Worm (Caenorhabditis elegans): ENCODE measurements around the gene R07E5.19.

R07E5.19 gene

DNA sequence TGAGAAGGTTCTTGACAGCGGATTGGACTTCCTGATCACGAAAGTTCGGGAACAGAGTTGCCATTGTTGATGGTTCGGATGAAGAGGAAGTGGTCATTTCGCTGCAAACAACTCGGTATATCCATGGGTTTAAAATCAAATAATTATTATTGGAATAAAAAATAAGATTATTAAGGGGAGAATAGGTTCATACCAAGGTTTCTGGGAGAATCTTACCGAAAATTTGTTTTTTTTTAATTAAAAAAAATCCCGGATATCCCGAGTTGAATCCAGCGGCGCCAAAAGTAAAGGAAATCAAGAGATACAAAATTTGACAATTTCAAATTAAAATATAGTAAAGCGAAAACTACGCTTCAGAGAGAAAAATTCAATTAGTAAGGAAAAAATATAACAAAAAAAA, at the start of gene R07E5.19, which contains the start of gene pdcd-2:
Gene R07E5.19 (minus strand): TSS at position 101 of the 400 bp plus-strand sequence.
Gene pdcd-2 (minus strand): TSS at position 102 of the 400 bp plus-strand sequence.
- no peak for TF ChIP-seq dao-5 (tag; optimal IDR thresholded peaks at IDR 0.05)
- no peak for TF ChIP-seq W03F9.2 (tag; optimal IDR thresholded peaks at IDR 0.05)
- no peak for TF ChIP-seq him-1 (tag; optimal IDR thresholded peaks at IDR 0.05)

- TF ChIP-seq him-1 (tag; optimal IDR thresholded peaks at IDR 0.05) (no peak), W03F9.2 (tag; optimal IDR thresholded peaks at IDR 0.05) (no peak), dao-5 (tag; optimal IDR thresholded peaks at IDR 0.05) (no peak)
Observed at ce11 chrIII:4467277-4467676, 49.4 kb upstream of the R07E5.19 start, which contains the start of gene ndg-4. Gene ndg-4, minus strand, starts transcription at chrIII:4467377.

DNA sequence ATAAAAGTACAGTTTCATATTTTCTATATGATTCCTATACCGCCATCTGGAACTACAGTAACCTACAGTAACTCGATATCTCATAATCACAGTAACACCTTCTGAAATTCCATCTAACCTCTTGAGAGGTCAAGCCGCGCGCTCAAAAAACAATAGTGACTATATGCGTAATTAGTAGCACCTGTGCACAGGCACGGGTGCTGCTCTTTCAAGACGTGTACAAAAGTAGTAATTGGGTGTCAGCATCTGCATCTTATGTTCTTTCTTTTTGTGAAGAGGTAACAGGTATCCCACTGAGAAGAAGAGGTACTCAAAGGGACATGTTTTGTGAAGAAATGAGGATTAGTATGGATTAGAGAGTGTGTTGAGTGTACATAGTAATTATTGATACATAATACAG, 43.5 kb upstream of the R07E5.19 start:
- TF ChIP-seq W03F9.2 (tag; optimal IDR thresholded peaks at IDR 0.05) (no peak), him-1 (tag; optimal IDR thresholded peaks at IDR 0.05) (no peak), dao-5 (tag; optimal IDR thresholded peaks at IDR 0.05) (no peak)

DNA sequence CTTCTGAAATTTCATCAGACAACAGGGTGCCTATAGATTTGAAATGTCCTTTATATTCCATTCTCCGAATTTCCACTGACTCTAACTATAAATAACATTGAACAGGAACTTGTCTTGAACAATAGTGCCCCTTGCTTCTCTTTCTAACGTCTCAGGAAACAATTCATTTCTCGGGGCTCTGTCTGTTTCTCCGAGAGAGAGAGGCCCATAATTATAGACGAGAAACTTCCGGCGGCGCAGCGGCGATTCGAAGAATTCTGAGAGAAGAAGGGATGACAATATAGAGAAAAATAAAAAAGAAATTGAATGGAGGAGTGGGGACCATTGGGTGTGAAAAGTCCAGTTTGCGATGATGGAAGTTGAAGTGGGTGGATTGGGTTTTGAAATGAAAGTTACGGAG, 42.4 kb upstream of the R07E5.19 start:
- TF ChIP-seq W03F9.2 (tag; optimal IDR thresholded peaks at IDR 0.05) (no peak), him-1 (tag; optimal IDR thresholded peaks at IDR 0.05) (no peak), dao-5 (tag; optimal IDR thresholded peaks at IDR 0.05) (no peak)

- TF ChIP-seq him-1 (tag; optimal IDR thresholded peaks at IDR 0.05) (no peak), dao-5 (tag; optimal IDR thresholded peaks at IDR 0.05) (no peak), W03F9.2 (tag; optimal IDR thresholded peaks at IDR 0.05) (no peak)
Observed at ce11 chrIII:4456579-4456978, 38.7 kb upstream of the R07E5.19 start.

DNA sequence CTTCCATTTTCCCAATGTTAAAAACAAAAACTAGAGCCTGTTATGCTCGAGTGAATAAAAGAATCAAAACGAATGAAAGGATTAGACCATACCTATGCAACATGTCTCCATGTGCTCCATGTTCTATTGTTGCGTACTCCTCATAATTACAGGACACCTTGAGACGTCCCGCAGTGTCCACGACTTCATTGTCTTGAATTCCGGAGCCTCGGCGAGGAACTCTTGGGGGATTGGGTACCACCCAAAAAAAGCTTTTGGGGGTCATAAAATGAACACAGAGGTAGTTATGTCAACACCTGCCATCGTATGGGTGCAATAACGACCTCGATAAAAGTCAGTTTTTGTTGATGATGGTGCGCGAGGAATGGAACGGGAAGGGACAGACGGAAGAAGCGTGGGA, 37.1 kb upstream of the R07E5.19 start:
- no peak for TF ChIP-seq dao-5 (tag; optimal IDR thresholded peaks at IDR 0.05)
- no peak for TF ChIP-seq W03F9.2 (tag; optimal IDR thresholded peaks at IDR 0.05)
- TF ChIP-seq him-1 (tag; optimal IDR thresholded peaks at IDR 0.05), result no peak

DNA sequence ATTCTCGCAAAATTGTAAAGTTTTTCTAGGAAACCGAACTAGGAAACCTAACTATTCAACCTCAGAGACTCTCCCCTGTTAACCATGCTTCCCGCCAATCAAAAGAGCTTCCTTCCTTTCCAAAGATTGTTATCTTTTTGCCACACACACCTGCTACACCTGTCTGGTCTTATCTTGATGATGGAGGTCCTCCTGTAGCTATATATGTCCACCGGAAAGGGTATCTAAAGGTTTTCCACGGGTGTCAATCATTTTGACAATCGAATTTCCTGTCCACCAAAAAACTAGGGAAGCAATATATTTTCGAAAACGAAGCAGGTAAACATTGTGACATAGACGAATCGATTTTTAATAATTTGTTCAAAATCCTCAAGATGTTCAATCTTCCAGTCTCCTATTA, 35.9 kb upstream of the R07E5.19 start:
- TF ChIP-seq dao-5 (tag; optimal IDR thresholded peaks at IDR 0.05) (no peak), W03F9.2 (tag; optimal IDR thresholded peaks at IDR 0.05) (no peak), him-1 (tag; optimal IDR thresholded peaks at IDR 0.05) (no peak)

DNA sequence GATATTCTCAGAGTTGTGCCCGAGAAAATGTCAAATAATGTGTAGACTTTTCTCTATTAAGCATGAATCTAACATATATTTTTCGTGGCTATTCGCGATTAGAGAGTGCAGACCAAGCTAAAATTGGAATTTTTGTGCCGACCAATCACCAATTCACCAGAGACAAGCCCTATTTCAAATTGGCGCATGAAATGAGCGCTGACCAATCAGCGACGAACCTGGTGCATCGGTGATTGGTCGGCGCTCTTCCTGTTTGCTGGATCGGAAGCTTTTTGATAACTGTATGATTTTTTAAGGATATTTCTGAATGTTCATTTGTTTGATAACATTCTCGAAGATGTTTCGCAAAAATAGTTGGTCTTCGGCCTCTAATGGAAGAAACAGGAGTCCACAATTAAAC, 35.4 kb upstream of the R07E5.19 start:
- TF ChIP-seq dao-5 (tag; optimal IDR thresholded peaks at IDR 0.05) (no peak), W03F9.2 (tag; optimal IDR thresholded peaks at IDR 0.05) (no peak), him-1 (tag; optimal IDR thresholded peaks at IDR 0.05) (no peak)

DNA sequence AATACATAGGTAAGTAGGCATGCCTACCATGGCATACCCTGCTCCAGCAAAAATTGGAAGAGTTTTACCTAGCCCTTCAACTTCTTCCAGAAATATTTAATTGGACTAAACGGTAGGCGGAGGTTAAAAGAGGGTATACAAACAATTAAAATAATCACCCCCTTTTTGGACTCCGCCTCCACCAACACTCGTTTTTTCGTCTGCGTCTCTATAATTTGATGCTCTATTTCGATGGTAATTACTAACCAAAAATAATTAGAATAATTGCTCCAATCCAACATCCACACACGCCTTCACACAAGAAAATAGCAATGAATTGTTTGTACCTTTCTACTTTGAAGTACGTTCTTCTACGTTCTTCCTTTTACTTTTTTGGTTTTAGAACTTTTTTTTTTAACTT, 34.9 kb upstream of the R07E5.19 start:
- TF ChIP-seq him-1 (tag; optimal IDR thresholded peaks at IDR 0.05) (no peak), dao-5 (tag; optimal IDR thresholded peaks at IDR 0.05) (no peak), W03F9.2 (tag; optimal IDR thresholded peaks at IDR 0.05) (no peak)

- no peak for TF ChIP-seq him-1 (tag; optimal IDR thresholded peaks at IDR 0.05)
- no peak for TF ChIP-seq dao-5 (tag; optimal IDR thresholded peaks at IDR 0.05)
- TF ChIP-seq W03F9.2 (tag; optimal IDR thresholded peaks at IDR 0.05), result no peak
Observed at ce11 chrIII:4450773-4451423, 33.0 kb upstream of the R07E5.19 start.

- TF ChIP-seq dao-5 (tag; optimal IDR thresholded peaks at IDR 0.05) (no peak), him-1 (tag; optimal IDR thresholded peaks at IDR 0.05) (no peak), W03F9.2 (tag; optimal IDR thresholded peaks at IDR 0.05) (no peak)
Observed at ce11 chrIII:4449893-4450579, 32.2 kb upstream of the R07E5.19 start, which contains the start of gene ceh-43. Gene ceh-43, minus strand, starts transcription at chrIII:4449943.

ce11 chrIII:4449357-4449756, 31.5 kb upstream of the R07E5.19 start:
- peak; percentile 34 for TF ChIP-seq dao-5 (tag; optimal IDR thresholded peaks at IDR 0.05)
- TF ChIP-seq him-1 (tag; optimal IDR thresholded peaks at IDR 0.05), result no peak
- TF ChIP-seq W03F9.2 (tag; optimal IDR thresholded peaks at IDR 0.05), result peak; percentile 15

- no peak for TF ChIP-seq W03F9.2 (tag; optimal IDR thresholded peaks at IDR 0.05)
- no peak for TF ChIP-seq dao-5 (tag; optimal IDR thresholded peaks at IDR 0.05)
- no peak for TF ChIP-seq him-1 (tag; optimal IDR thresholded peaks at IDR 0.05)
Observed at ce11 chrIII:4448029-4448428, 30.2 kb upstream of the R07E5.19 start.

DNA sequence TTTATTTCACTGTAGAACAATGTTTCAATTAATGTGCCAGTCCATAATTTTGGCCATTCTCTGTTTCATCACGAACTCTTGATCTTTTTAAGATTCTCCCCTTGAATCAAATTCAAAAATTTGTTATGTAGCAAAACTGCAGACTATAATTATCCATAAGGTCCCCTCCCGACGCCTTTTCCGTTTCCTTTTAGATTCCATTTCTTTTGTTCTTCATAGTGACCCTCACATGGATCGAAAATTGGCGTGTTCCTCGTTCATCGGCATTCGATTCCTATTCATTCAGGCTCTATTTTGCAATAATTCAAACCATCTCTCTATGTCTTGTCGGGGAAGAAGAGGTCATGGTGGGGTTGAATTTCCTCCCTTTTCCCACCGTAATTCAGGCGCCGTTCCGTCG, 26.6 kb upstream of the R07E5.19 start:
- no peak for TF ChIP-seq him-1 (tag; optimal IDR thresholded peaks at IDR 0.05)
- no peak for TF ChIP-seq W03F9.2 (tag; optimal IDR thresholded peaks at IDR 0.05)
- no peak for TF ChIP-seq dao-5 (tag; optimal IDR thresholded peaks at IDR 0.05)
